Worm (Caenorhabditis elegans) whole organism, L4 larva: ENCODE data around the gene srh-87.

ENCODE experiments used
- F37D6.2 ChIP-seq: sonication (generic microtip); optimal IDR thresholded peaks from 2 replicates; lab custom pipeline; 2016; ENCODE audit warnings: mild to moderate bottlenecking, missing genetic modification characterization, missing compliant biosample characterization
- daf-16 ChIP-seq, 3 experiments: sonication (generic microtip); optimal IDR thresholded peaks; 2 replicates each; lab custom pipeline; 2016 to 2017; ENCODE audit warnings: missing genetic modification characterization in 3 of 3, missing genetic modification reagents in 3 of 3, mild to moderate bottlenecking in 2 of 3, missing compliant biosample characterization in 2 of 3, missing biosample characterization in 1 of 3, moderate library complexity in 1 of 3
- nhr-28 ChIP-seq: fragments of 150-350 bp; optimal IDR thresholded peaks from 2 replicates; lab custom pipeline; 2014; ENCODE audit warnings: missing biosample characterization, missing genetic modification characterization
- pqm-1 ChIP-seq: sonication (generic microtip); optimal IDR thresholded peaks from 2 replicates; lab custom pipeline; 2017; ENCODE audit warnings: missing biosample characterization, missing genetic modification characterization
- zip-11 ChIP-seq: fragments of 200-800 bp; sonication (Bioruptor generic); IDR thresholded peaks from 2 replicates; pipeline ENCODE4 v1.3.6; 2022; ENCODE audit warnings: missing genetic modification characterization, missing compliant biosample characterization

srh-87 gene

DNA sequence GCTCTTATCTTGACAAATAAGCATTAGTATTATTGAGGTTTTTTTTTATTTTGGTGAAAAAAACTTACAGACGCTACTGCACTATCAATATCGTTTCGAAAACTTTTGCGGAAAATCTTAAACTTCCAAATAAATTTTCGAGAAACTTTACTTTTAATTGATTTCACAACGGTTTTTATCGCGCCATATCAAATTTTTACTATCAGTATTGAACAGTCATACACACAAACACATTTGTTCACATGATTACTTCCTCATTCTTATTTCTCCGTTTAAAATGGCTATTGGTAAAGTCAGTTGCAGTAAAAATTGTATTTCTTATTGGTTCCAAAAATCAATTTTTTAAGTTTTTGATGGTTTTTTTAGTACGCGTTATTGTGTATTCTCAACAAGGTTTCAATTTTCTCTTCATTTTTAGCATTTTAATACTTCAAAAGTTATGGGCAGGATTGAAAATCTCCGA lies 49.3 kb downstream of the srh-87 start, which contains the start of gene pals-32:
Gene pals-32 (plus strand): TSS at position 413 of the 463 bp plus-strand sequence.
- TF ChIP-seq pqm-1 (tag; lab: Kevin White, UChicago) = peak; percentile 69
- TF ChIP-seq F37D6.2 (tag; lab: Kevin White, UChicago) = no peak
- TF ChIP-seq zip-11 = no peak
- peak; percentile 55 for TF ChIP-seq nhr-28 (tag; lab: Kevin White, UChicago)
- TF ChIP-seq daf-16 (GFP tag; optimal IDR thresholded peaks at IDR 0.05; lab: Kevin White, UChicago) = no peak
- TF ChIP-seq daf-16 (tag; optimal IDR thresholded peaks at IDR 0.05; lab: Kevin White, UChicago) = peak; percentile 62
